Fruit fly (Drosophila melanogaster): ENCODE measurements around the gene comm3.

dm6 chr3L:15650552-15650951 is 3.0 kb upstream of the comm3 start, which contains the start of gene CG43084:
- TF ChIP-seq CTCF (optimal IDR thresholded peaks at IDR 0.05) (no peak), CG8478 (optimal IDR thresholded peaks at IDR 0.05) (no peak)
